Fruit fly (Drosophila melanogaster) whole organism, embryonic: ENCODE results near the gene CG5815.

Experiments
- CG10321 ChIP-seq: fragments of 200-800 bp; sonication (Bioruptor generic); IDR thresholded peaks from 2 replicates; pipeline ENCODE4 v1.3.6; 2022; ENCODE audit warnings: missing biosample characterization, missing genetic modification characterization
- CG12299 ChIP-seq: fragments of 200-800 bp; sonication (Bioruptor generic); optimal IDR thresholded peaks from 2 replicates; lab custom pipeline; 2018; ENCODE audit warnings: missing biosample characterization, mild to moderate bottlenecking, missing genetic modification characterization
- CG13775 ChIP-seq: fragments of 200-800 bp; sonication (Bioruptor generic); optimal IDR thresholded peaks from 3 replicates; lab custom pipeline; 2017; ENCODE audit warnings: missing biosample characterization, mild to moderate bottlenecking, missing genetic modification characterization
- CG14441 ChIP-seq: fragments of 200-800 bp; sonication (Bioruptor generic); IDR thresholded peaks from 2 replicates; pipeline ENCODE4 v1.3.6; 2022; ENCODE audit warnings: missing biosample characterization, missing genetic modification characterization
- CG1647 ChIP-seq: fragments of 200-800 bp; sonication (Bioruptor generic); optimal IDR thresholded peaks from 3 replicates; lab custom pipeline; 2016; ENCODE audit warnings: missing biosample characterization, missing genetic modification characterization
- CG16815 ChIP-seq: fragments of 200-800 bp; sonication (Bioruptor generic); optimal IDR thresholded peaks from 3 replicates; lab custom pipeline; 2017; ENCODE audit warnings: missing biosample characterization, mild to moderate bottlenecking, missing genetic modification characterization
- CG18011 ChIP-seq: fragments of 200-800 bp; sonication (Bioruptor generic); optimal IDR thresholded peaks from 2 replicates; lab custom pipeline; 2017; ENCODE audit warnings: missing biosample characterization, missing genetic modification characterization, mild to moderate bottlenecking, moderate library complexity, missing genotype
- CG18262 ChIP-seq: fragments of 200-800 bp; optimal IDR thresholded peaks from 3 replicates; lab custom pipeline; 2019; ENCODE audit warnings: missing biosample characterization, mild to moderate bottlenecking, missing genetic modification characterization, moderate library complexity
- CG32532 ChIP-seq: fragments of 200-800 bp; sonication (Bioruptor generic); IDR thresholded peaks from 2 replicates; pipeline ENCODE4 v1.3.6; 2022; ENCODE audit warnings: missing biosample characterization, missing genetic modification characterization
- CG4820 ChIP-seq: fragments of 200-800 bp; sonication (Bioruptor generic); optimal IDR thresholded peaks from 3 replicates; lab custom pipeline; 2016; ENCODE audit warnings: missing biosample characterization, missing genetic modification characterization
- CG7786 ChIP-seq: fragments of 200-800 bp; sonication (Bioruptor generic); optimal IDR thresholded peaks from 2 replicates; lab custom pipeline; 2016; ENCODE audit warnings: missing biosample characterization, missing genetic modification characterization
- CG8359 ChIP-seq: fragments of 200-800 bp; sonication (Bioruptor generic); optimal IDR thresholded peaks from 2 replicates; lab custom pipeline; 2017; ENCODE audit warnings: missing biosample characterization, mild to moderate bottlenecking, missing genetic modification characterization, borderline replicate concordance
- Chrac-16 ChIP-seq: fragments of 200-800 bp; sonication (Bioruptor generic); optimal IDR thresholded peaks from 3 replicates; lab custom pipeline; 2016; ENCODE audit warnings: missing biosample characterization, missing genetic modification characterization
- Dad ChIP-seq: fragments of 200-800 bp; sonication (Bioruptor generic); optimal IDR thresholded peaks from 3 replicates; lab custom pipeline; 2016; ENCODE audit warnings: missing biosample characterization, missing genetic modification characterization
- E2f2 ChIP-seq: fragments of 200-800 bp; sonication (Bioruptor generic); IDR thresholded peaks from 2 replicates; pipeline ENCODE4 v1.3.6; 2022; ENCODE audit warnings: missing biosample characterization, missing genetic modification characterization
- ERR ChIP-seq: fragments of 200-800 bp; sonication (Bioruptor generic); optimal IDR thresholded peaks from 2 replicates; lab custom pipeline; 2016; ENCODE audit warnings: missing biosample characterization, missing genetic modification characterization
- Fer3 ChIP-seq: fragments of 200-800 bp; sonication (Bioruptor generic); optimal IDR thresholded peaks from 2 replicates; lab custom pipeline; 2018; ENCODE audit warnings: missing biosample characterization, mild to moderate bottlenecking, missing genetic modification characterization, moderate library complexity
- Gsc ChIP-seq: fragments of 200-800 bp; sonication (Bioruptor generic); IDR thresholded peaks from 2 replicates; pipeline ENCODE4 v1.3.6; 2022; ENCODE audit warnings: missing biosample characterization, missing genetic modification characterization
- H15 ChIP-seq: fragments of 200-800 bp; sonication (Bioruptor generic); IDR thresholded peaks from 3 replicates; pipeline ENCODE4 v1.3.6; 2022; ENCODE audit warnings: missing biosample characterization, missing genetic modification characterization
- HLH54F ChIP-seq: fragments of 200-800 bp; sonication (Bioruptor generic); optimal IDR thresholded peaks from 3 replicates; lab custom pipeline; 2016; ENCODE audit warnings: missing biosample characterization, missing genetic modification characterization
- Lhr ChIP-seq: fragments of 200-800 bp; sonication (Bioruptor generic); optimal IDR thresholded peaks from 3 replicates; lab custom pipeline; 2017; ENCODE audit warnings: mild to moderate bottlenecking, missing biosample characterization, missing genetic modification reagents, missing genetic modification characterization
- Nf-YC ChIP-seq: fragments of 200-800 bp; optimal IDR thresholded peaks from 3 replicates; lab custom pipeline; 2019; ENCODE audit warnings: missing biosample characterization, mild to moderate bottlenecking, missing genetic modification characterization, moderate library complexity
- Oaz ChIP-seq: fragments of 200-800 bp; sonication (Bioruptor generic); IDR thresholded peaks from 2 replicates; pipeline ENCODE4 v1.3.6; 2022; ENCODE audit warnings: missing biosample characterization, missing genetic modification characterization
- Scr ChIP-seq: fragments of 200-800 bp; sonication (Bioruptor generic); IDR thresholded peaks from 2 replicates; pipeline ENCODE4 v1.3.6; 2022; ENCODE audit warnings: missing biosample characterization, missing genetic modification characterization; ENCODE audit not compliant: partially characterized antibody
- Sry-β ChIP-seq: fragments of 200-800 bp; sonication (Bioruptor generic); optimal IDR thresholded peaks from 2 replicates; lab custom pipeline; 2018; ENCODE audit warnings: missing biosample characterization, mild to moderate bottlenecking, missing genetic modification characterization, moderate library complexity
- YL-1 ChIP-seq: fragments of 200-800 bp; sonication (Bioruptor generic); optimal IDR thresholded peaks from 3 replicates; lab custom pipeline; 2017; ENCODE audit warnings: missing biosample characterization, mild to moderate bottlenecking, missing genetic modification characterization
- al ChIP-seq: fragments of 200-800 bp; sonication (Bioruptor generic); IDR thresholded peaks from 2 replicates; pipeline ENCODE4 v1.3.6; 2022; ENCODE audit warnings: missing biosample characterization, missing genetic modification characterization
- chn ChIP-seq: fragments of 200-800 bp; sonication (Bioruptor generic); optimal IDR thresholded peaks from 2 replicates; lab custom pipeline; 2016; ENCODE audit warnings: missing biosample characterization, missing genetic modification characterization
- crol ChIP-seq: fragments of 200-800 bp; sonication (Bioruptor generic); IDR thresholded peaks from 2 replicates; pipeline ENCODE4 v1.3.6; 2022; ENCODE audit warnings: missing biosample characterization, missing genetic modification characterization
- dmrt11E ChIP-seq: fragments of 200-800 bp; sonication (Bioruptor generic); optimal IDR thresholded peaks from 3 replicates; lab custom pipeline; 2018; ENCODE audit warnings: missing biosample characterization, mild to moderate bottlenecking, missing genetic modification characterization, moderate library complexity
- ftz-f1 ChIP-seq: fragments of 200-800 bp; sonication (Bioruptor generic); optimal IDR thresholded peaks from 2 replicates; lab custom pipeline; 2016; ENCODE audit warnings: missing biosample characterization, missing genetic modification characterization
- jumu ChIP-seq: fragments of 200-800 bp; sonication (Bioruptor generic); optimal IDR thresholded peaks from 3 replicates; lab custom pipeline; 2016; ENCODE audit warnings: missing biosample characterization, missing genetic modification characterization
- kah ChIP-seq: fragments of 200-800 bp; sonication (Bioruptor generic); optimal IDR thresholded peaks from 2 replicates; lab custom pipeline; 2018; ENCODE audit warnings: missing biosample characterization, mild to moderate bottlenecking, missing genetic modification characterization
- lilli ChIP-seq: fragments of 200-800 bp; sonication (Bioruptor generic); optimal IDR thresholded peaks from 3 replicates; lab custom pipeline; 2016; ENCODE audit warnings: missing biosample characterization, missing genetic modification characterization
- mirr ChIP-seq: fragments of 200-800 bp; sonication (Bioruptor generic); optimal IDR thresholded peaks from 3 replicates; lab custom pipeline; 2018; ENCODE audit warnings: missing biosample characterization, mild to moderate bottlenecking, missing genetic modification characterization
- mld ChIP-seq: fragments of 200-800 bp; sonication (Bioruptor generic); IDR thresholded peaks from 3 replicates; pipeline ENCODE4 v1.3.6; 2022; ENCODE audit warnings: missing biosample characterization, missing genetic modification characterization; ENCODE audit not compliant: partially characterized antibody
- nmo ChIP-seq: fragments of 200-800 bp; sonication (Bioruptor generic); optimal IDR thresholded peaks from 2 replicates; lab custom pipeline; 2018; ENCODE audit warnings: missing biosample characterization, mild to moderate bottlenecking, missing genetic modification characterization, moderate library complexity
- nom ChIP-seq: fragments of 200-800 bp; sonication (Bioruptor generic); optimal IDR thresholded peaks from 2 replicates; lab custom pipeline; 2017; ENCODE audit warnings: missing biosample characterization, missing genetic modification characterization, mild to moderate bottlenecking, moderate library complexity, missing genetic modification reagents
- peb ChIP-seq: fragments of 200-800 bp; sonication (Bioruptor generic); IDR thresholded peaks from 2 replicates; pipeline ENCODE4 v1.3.6; 2022; ENCODE audit warnings: missing biosample characterization, missing genetic modification characterization
- pfk ChIP-seq: fragments of 200-800 bp; sonication (Bioruptor generic); optimal IDR thresholded peaks from 2 replicates; lab custom pipeline; 2018; ENCODE audit warnings: missing biosample characterization, mild to moderate bottlenecking, missing genetic modification characterization, moderate library complexity
- prd ChIP-seq, 3 experiments: fragments of >200 bp in 2 of 3; fragments of 200-800 bp in 1 of 3; sonication (Bioruptor generic) in 1 of 3; optimal IDR thresholded peaks in 2 of 3; IDR thresholded peaks in 1 of 3; 2 replicates in 2 of 3; 3 replicates in 1 of 3; pipeline versions ENCODE4 v1.3.6 to Lab custom; 2017 to 2022; ENCODE audit warnings: missing biosample characterization in 1 of 3, missing genetic modification characterization in 1 of 3
- pum ChIP-seq: fragments of 200-800 bp; sonication (Bioruptor generic); optimal IDR thresholded peaks from 2 replicates; lab custom pipeline; 2016; ENCODE audit warnings: missing biosample characterization, missing genetic modification characterization
- scrt ChIP-seq: fragments of 200-800 bp; sonication (Bioruptor generic); optimal IDR thresholded peaks from 2 replicates; lab custom pipeline; 2018; ENCODE audit warnings: missing biosample characterization, mild to moderate bottlenecking, missing genetic modification characterization, moderate library complexity
- sens ChIP-seq: fragments of 200-800 bp; sonication (Bioruptor generic); peaks from one replicate; lab custom pipeline; 2016; ENCODE audit warnings: missing biosample characterization, missing genetic modification characterization
- sisA ChIP-seq: fragments of 200-800 bp; sonication (Bioruptor generic); IDR thresholded peaks from 2 replicates; pipeline ENCODE4 v1.3.6; 2022; ENCODE audit warnings: missing biosample characterization, missing genetic modification characterization
- slp2 ChIP-seq: fragments of 200-800 bp; sonication (Bioruptor generic); optimal IDR thresholded peaks from 2 replicates; lab custom pipeline; 2016; ENCODE audit warnings: missing biosample characterization, missing genetic modification characterization
- sob ChIP-seq: fragments of 200-800 bp; sonication (Bioruptor generic); IDR thresholded peaks from 2 replicates; pipeline ENCODE4 v1.3.6; 2022; ENCODE audit warnings: missing biosample characterization, missing genetic modification characterization
- zf30C ChIP-seq: fragments of 200-800 bp; sonication (Bioruptor generic); optimal IDR thresholded peaks from 3 replicates; lab custom pipeline; 2018; ENCODE audit warnings: missing biosample characterization, mild to moderate bottlenecking, missing genetic modification characterization
- zfh1 ChIP-seq: fragments of 200-800 bp; sonication (Bioruptor generic); IDR thresholded peaks from 3 replicates; pipeline ENCODE4 v1.3.6; 2022; ENCODE audit warnings: missing biosample characterization, missing genetic modification characterization

The CG5815 gene

DNA sequence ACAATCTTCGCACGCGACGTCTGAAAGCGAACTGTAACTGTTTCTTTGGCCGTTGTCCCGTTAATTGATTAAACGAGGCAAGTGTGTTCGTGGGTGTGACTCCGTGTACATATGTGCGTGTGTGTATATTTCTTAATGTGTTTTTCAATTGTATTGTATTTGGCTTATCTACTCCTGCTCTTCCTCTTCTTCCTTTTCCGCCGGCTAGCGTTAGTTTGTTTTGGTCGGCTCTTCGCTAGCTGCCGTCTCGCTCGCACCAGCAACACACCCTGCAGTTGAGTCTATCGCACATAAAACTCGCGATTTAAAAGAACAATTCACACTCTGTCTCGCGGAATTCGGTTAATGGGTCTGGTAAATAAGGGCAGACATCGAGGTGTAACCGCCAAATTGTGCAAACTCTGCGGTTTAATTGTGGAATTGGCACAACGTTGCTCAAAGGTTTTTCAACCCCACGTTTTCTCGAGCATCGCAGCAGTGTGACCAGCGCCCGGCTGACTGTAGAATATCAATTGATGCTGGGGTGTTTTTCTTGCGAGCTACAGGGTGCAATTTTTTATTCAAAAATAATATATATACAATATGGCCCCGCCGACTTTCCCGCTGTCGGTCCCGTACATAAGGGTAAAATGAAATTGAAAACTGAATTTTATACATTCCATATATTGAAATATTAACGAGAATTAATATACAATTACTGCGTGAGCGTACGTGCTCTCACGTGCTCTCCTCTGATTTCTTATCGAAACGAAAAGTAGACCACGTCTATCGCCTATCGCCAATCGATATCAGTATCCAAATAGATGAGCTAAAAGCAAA is at the start of gene CG5815, which contains the start of gene gb:
Gene CG5815, plus strand, starts transcription at position 783 of the 819 bp plus-strand sequence.
Gene gb, minus strand, starts transcription at position 487 of the 819 bp plus-strand sequence.
- TF ChIP-seq sob (peak; percentile 84), mld (GFP tag; lab: Robert Waterston, UW) (peak; percentile 87), peb (GFP tag; lab: Robert Waterston, UW) (peak; percentile 73), CG14441 (GFP tag; lab: Robert Waterston, UW) (peak; percentile 93), CG8359 (peak; percentile 70), zf30C (GFP tag; lab: Kevin White, UChicago) (no peak), CG4820 (peak; percentile 86), chn (GFP tag; lab: Kevin White, UChicago) (peak; percentile 93), scrt (GFP tag; lab: Kevin White, UChicago) (peak; percentile 84), sisA (GFP tag; lab: Robert Waterston, UW) (peak; percentile 88), CG12299 (peak; percentile 88), YL-1 (GFP tag; lab: Kevin White, UChicago) (peak; percentile 93), Dad (GFP tag; lab: Kevin White, UChicago) (peak; percentile 82), crol (GFP tag; lab: Robert Waterston, UW) (no peak), CG1647 (peak; percentile 91), Sry-β (GFP tag; lab: Kevin White, UChicago) (peak; percentile 92), nmo (GFP tag; lab: Kevin White, UChicago) (peak; percentile 94), slp2 (GFP tag; lab: Kevin White, UChicago) (peak; percentile 55), Chrac-16 (GFP tag; lab: Kevin White, UChicago) (peak; percentile 93), CG13775 (GFP tag; lab: Kevin White, UChicago) (peak; percentile 94), ftz-f1 (peak; percentile 78), CG32532 (GFP tag; lab: Robert Waterston, UW) (peak; percentile 96), Nf-YC (tag; lab: Kevin White, UChicago) (peak; percentile 82), zfh1 (GFP tag; lab: Robert Waterston, UW) (peak; percentile 93), Lhr (GFP tag; lab: Kevin White, UChicago) (peak; percentile 95), Fer3 (tag; lab: Kevin White, UChicago) (peak; percentile 91), ERR (GFP tag; lab: Kevin White, UChicago) (peak; percentile 61), Gsc (GFP tag; lab: Robert Waterston, UW) (no peak), Oaz (GFP tag; lab: Robert Waterston, UW) (peak; percentile 80), nom (no peak), CG18011 (GFP tag; lab: Kevin White, UChicago) (peak; percentile 80), CG7786 (GFP tag; lab: Kevin White, UChicago) (peak; percentile 67), CG16815 (GFP tag; lab: Kevin White, UChicago) (peak; percentile 90), kah (peak; percentile 57), CG18262 (peak; percentile 87), mirr (GFP tag; lab: Kevin White, UChicago) (peak; percentile 64), al (GFP tag; lab: Robert Waterston, UW) (peak; percentile 93), prd (optimal IDR thresholded peaks at IDR 0.05; lab: Kevin White, UChicago) (no peak), prd (GFP tag; IDR thresholded peaks at IDR 0.05; lab: Robert Waterston, UW) (peak; percentile 95), pum (peak; percentile 66), E2f2 (GFP tag; lab: Robert Waterston, UW) (peak; percentile 77), HLH54F (GFP tag; lab: Kevin White, UChicago) (peak; percentile 87), jumu (GFP tag; lab: Kevin White, UChicago) (peak; percentile 61), pfk (peak; percentile 17), H15 (peak; percentile 86), CG10321 (GFP tag; lab: Robert Waterston, UW) (peak; percentile 65), dmrt11E (peak; percentile 87), sens (GFP tag; lab: Kevin White, UChicago) (peak; percentile 97), lilli (GFP tag; lab: Kevin White, UChicago) (peak; percentile 96), Scr (GFP tag; lab: Robert Waterston, UW) (peak; percentile 96)
